Worm (Caenorhabditis elegans) whole organism, L2 larva: ENCODE measurements around the gene M05D6.2.

Experiments used
- C34F6.9 ChIP-seq: fragments of 150-350 bp; optimal IDR thresholded peaks from 2 replicates; lab custom pipeline; 2014; ENCODE audit warnings: missing biosample characterization, missing genetic modification characterization
- ZK546.5 ChIP-seq: sonication (generic microtip); optimal IDR thresholded peaks from 2 replicates; lab custom pipeline; 2017; ENCODE audit warnings: missing biosample characterization, missing genetic modification characterization
- ama-1 ChIP-seq: fragments of 150-350 bp; optimal IDR thresholded peaks from 2 replicates; lab custom pipeline; 2018; ENCODE audit warnings: inconsistent platforms
- blmp-1 ChIP-seq: sonication (generic microtip); optimal IDR thresholded peaks from 2 replicates; lab custom pipeline; 2017; ENCODE audit warnings: missing genetic modification characterization, mild to moderate bottlenecking, missing compliant biosample characterization, antibody characterized with exemption, moderate library complexity; ENCODE audit not compliant: insufficient read depth
- lin-39 ChIP-seq: fragments of 150-350 bp; optimal IDR thresholded peaks from 2 replicates; lab custom pipeline; 2014; ENCODE audit warnings: missing biosample characterization, missing genetic modification reagents, missing genetic modification characterization
- lsy-2 ChIP-seq, 2 experiments: fragments of 150-350 bp in 1 of 2; sonication (generic microtip) in 1 of 2; optimal IDR thresholded peaks; 2 replicates each; lab custom pipeline; 2014 to 2017; ENCODE audit warnings: missing biosample characterization in 2 of 2, missing genetic modification characterization in 2 of 2
- mdl-1 ChIP-seq, 2 experiments: fragments of 150-350 bp in 1 of 2; sonication (generic microtip) in 1 of 2; optimal IDR thresholded peaks; 2 replicates each; lab custom pipeline; 2017; ENCODE audit warnings: missing biosample characterization in 2 of 2, missing genetic modification characterization in 2 of 2
- nhr-10 ChIP-seq: sonication (generic microtip); optimal IDR thresholded peaks from 2 replicates; lab custom pipeline; 2017; ENCODE audit warnings: missing biosample characterization, missing genetic modification characterization
- nhr-6 ChIP-seq: fragments of 150-350 bp; optimal IDR thresholded peaks from 2 replicates; lab custom pipeline; 2014; ENCODE audit warnings: missing biosample characterization, missing genetic modification characterization
- snpc-4 ChIP-seq: fragments of 150-350 bp; optimal IDR thresholded peaks from 2 replicates; lab custom pipeline; 2014; ENCODE audit warnings: missing biosample characterization, missing genetic modification characterization
- unc-55 ChIP-seq: fragments of 150-350 bp; sonication (generic microtip); optimal IDR thresholded peaks from 3 replicates; lab custom pipeline; 2014; ENCODE audit warnings: missing biosample characterization, missing genetic modification reagents, missing genetic modification characterization
- unc-62 ChIP-seq: fragments of 150-350 bp; optimal IDR thresholded peaks from 2 replicates; lab custom pipeline; 2014; ENCODE audit warnings: missing biosample characterization, missing genetic modification reagents, missing genetic modification characterization

DNA sequence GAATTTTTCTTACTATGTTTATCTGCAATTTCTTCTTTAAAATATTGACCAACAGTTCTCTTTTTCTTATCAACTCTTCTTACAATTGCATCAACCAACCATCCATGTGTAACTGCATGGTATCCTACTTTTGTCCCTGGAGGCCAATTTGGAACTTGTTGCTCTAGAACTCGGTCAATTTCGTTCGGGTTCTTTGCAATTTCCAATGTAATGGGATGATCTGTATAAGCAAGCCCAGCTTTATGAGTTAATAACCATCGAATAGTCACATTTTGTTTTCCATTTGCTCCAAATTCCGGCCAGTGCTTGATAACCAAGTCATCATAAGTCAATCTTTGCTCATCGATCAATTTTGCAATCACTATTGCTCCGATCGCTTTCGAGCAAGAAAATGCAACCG is 11.4 kb downstream of the M05D6.2 start:
- no peak for TF ChIP-seq snpc-4 (tag; lab: Kevin White, UChicago)
- TF ChIP-seq ZK546.5: no peak
- no peak for TF ChIP-seq nhr-10
- TF ChIP-seq ama-1 (lab: Kevin White, UChicago): peak; percentile 70
- no peak for TF ChIP-seq unc-62 (GFP tag; lab: Kevin White, UChicago)
- no peak for TF ChIP-seq unc-55 (GFP tag; lab: Kevin White, UChicago)
- TF ChIP-seq nhr-6 (tag; lab: Kevin White, UChicago): no peak
- TF ChIP-seq mdl-1 (tag; optimal IDR thresholded peaks at IDR 0.05; lab: Kevin White, UChicago): no peak
- no peak for TF ChIP-seq lsy-2 (tag; optimal IDR thresholded peaks at IDR 0.05; lab: Kevin White, UChicago)
- TF ChIP-seq blmp-1: no peak
- TF ChIP-seq lin-39: no peak
- no peak for TF ChIP-seq C34F6.9
